Fruit fly (Drosophila melanogaster) whole organism, pupa: ENCODE data around the gene CG2818.

Source experiments
- CG8159 ChIP-seq: fragments of 200-800 bp; sonication (Bioruptor generic); optimal IDR thresholded peaks from 3 replicates; lab custom pipeline; 2018; ENCODE audit warnings: missing biosample characterization, mild to moderate bottlenecking, missing genetic modification characterization, moderate library complexity
- EcR ChIP-seq: fragments of 200-800 bp; sonication (Bioruptor generic); optimal IDR thresholded peaks from 3 replicates; lab custom pipeline; 2019; ENCODE audit warnings: missing biosample characterization, missing genetic modification characterization, mild to moderate bottlenecking, moderate library complexity, missing genetic modification reagents
- Ets98B ChIP-seq: fragments of 200-800 bp; sonication (Bioruptor generic); IDR thresholded peaks from 2 replicates; pipeline ENCODE4 v1.3.6; 2022; ENCODE audit warnings: missing biosample characterization, missing genetic modification characterization
- Snoo ChIP-seq: fragments of 200-800 bp; sonication (Bioruptor generic); optimal IDR thresholded peaks from 3 replicates; lab custom pipeline; 2017; ENCODE audit warnings: missing biosample characterization, mild to moderate bottlenecking, missing genetic modification characterization, inconsistent platforms
- fd96Ca ChIP-seq: fragments of 200-800 bp; sonication (Bioruptor generic); IDR thresholded peaks from 3 replicates; pipeline ENCODE4 v1.3.6; 2022; ENCODE audit warnings: missing biosample characterization, missing genetic modification characterization

DNA sequence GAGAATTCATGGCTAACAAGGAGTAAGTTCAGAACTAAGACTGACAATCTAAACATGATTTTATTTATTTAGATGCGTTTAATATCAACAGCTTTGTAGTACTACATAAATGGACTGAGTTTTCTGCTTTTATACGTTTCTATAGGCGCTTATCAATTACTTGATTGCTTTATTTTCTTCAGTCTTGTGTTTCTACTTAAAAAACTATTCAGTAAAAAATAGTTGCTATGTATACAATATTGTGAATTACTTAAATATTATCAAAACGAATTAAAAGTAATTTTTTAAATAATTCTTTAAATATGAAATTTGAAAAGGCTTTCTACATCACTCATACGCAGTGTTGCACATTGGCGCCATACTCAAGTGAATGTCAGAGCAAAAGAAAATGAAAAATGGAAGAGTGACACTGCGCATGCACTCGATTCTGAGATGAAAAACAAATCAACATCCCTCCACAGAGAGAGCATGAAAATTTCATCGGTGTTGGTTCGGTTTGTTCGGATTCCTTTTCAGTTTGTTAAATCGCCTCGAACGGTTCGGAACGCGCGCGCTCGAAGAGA is 4.6 kb downstream of the CG2818 start, which contains the start of the genes lectin-24A and Shaw:
- TF ChIP-seq EcR (GFP tag; lab: Kevin White, UChicago) (no peak), CG8159 (no peak), Ets98B (no peak), Snoo (tag; lab: Kevin White, UChicago) (no peak), fd96Ca (GFP tag; lab: Robert Waterston, UW) (no peak)
